Worm (Caenorhabditis elegans) whole organism, midembryonic: Measurements from ENCODE around the gene C01C4.2.

Source experiments
- flt-1 ChIP-seq: fragments of 200-800 bp; sonication (Bioruptor generic); IDR thresholded peaks from 2 replicates; pipeline ENCODE4 v1.3.6; 2022; ENCODE audit warnings: missing genetic modification characterization, missing compliant biosample characterization
- ztf-29 ChIP-seq: fragments of 200-800 bp; sonication (Bioruptor generic); IDR thresholded peaks from 2 replicates; pipeline ENCODE4 v1.3.6; 2022; ENCODE audit warnings: missing genetic modification reagents, missing genetic modification characterization, missing compliant biosample characterization

- no peak for TF ChIP-seq flt-1 (GFP tag; lab: Robert Waterston, UW)
- no peak for TF ChIP-seq ztf-29 (GFP tag; lab: Robert Waterston, UW)
Measured at ce11 chrX:3701861-3702260, 13.0 kb upstream of the C01C4.2 start.
